Worm (Caenorhabditis elegans) whole organism, L4 larva: ENCODE measurements around the gene sre-1.

Experiments used
- dve-1 ChIP-seq: sonication (generic microtip); optimal IDR thresholded peaks from 2 replicates; lab custom pipeline; 2017; ENCODE audit warnings: antibody characterized with exemption, mild to moderate bottlenecking, missing genetic modification characterization, missing compliant biosample characterization; ENCODE audit not compliant: insufficient read depth
- lin-29 ChIP-seq: fragments of 200-800 bp; sonication (Bioruptor generic); IDR thresholded peaks from 2 replicates; pipeline ENCODE4 v1.3.6; 2022; ENCODE audit warnings: missing genetic modification reagents, missing genetic modification characterization, missing compliant biosample characterization

DNA sequence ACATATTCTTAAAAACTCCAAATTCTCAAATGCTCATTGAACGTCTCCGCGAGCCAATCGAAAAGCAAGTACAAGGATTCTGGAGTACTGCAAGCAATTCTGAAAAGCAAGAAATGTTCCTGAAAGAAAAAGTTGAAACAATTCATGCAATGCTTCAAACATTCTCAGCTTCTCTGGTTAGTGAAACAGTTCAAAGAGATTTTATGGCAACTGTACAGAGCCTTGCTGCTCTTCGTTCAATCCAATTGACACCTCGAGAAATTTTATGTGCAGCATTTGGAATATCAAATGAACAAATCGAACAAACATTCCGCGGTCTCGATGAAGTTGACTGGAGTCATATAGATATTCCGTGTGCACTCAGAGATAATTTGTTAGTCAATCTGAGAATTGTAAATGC, 27.2 kb downstream of the sre-1 start:
- TF ChIP-seq lin-29 (no peak), dve-1 (tag; lab: Kevin White, UChicago) (no peak)
